Worm (Caenorhabditis elegans) whole organism, late embryonic: ENCODE measurements around the gene cec-4.

ENCODE experiments used
- C38D4.7 ChIP-seq: fragments of 200-800 bp; sonication (Bioruptor generic); optimal IDR thresholded peaks from 2 replicates; lab custom pipeline; 2018; ENCODE audit warnings: mild to moderate bottlenecking, missing genetic modification characterization, moderate library complexity, missing compliant biosample characterization
- ama-1 ChIP-seq: fragments of 150-350 bp; optimal IDR thresholded peaks from 2 replicates; lab custom pipeline; 2014
- ceh-31 ChIP-seq: sonication (generic microtip); optimal IDR thresholded peaks from 2 replicates; lab custom pipeline; 2016; ENCODE audit warnings: missing genetic modification characterization, missing compliant biosample characterization
- dve-1 ChIP-seq: sonication (generic microtip); optimal IDR thresholded peaks from 2 replicates; lab custom pipeline; 2017; ENCODE audit warnings: antibody characterized with exemption, mild to moderate bottlenecking, missing genetic modification characterization, missing compliant biosample characterization
- hlh-13 ChIP-seq: fragments of 200-800 bp; sonication (Bioruptor generic); optimal IDR thresholded peaks from 2 replicates; lab custom pipeline; 2018; ENCODE audit warnings: mild to moderate bottlenecking, missing genetic modification characterization, missing compliant biosample characterization
- pha-4 ChIP-seq: fragments of 150-350 bp; optimal IDR thresholded peaks from 2 replicates; lab custom pipeline; 2018; ENCODE audit warnings: missing biosample characterization, missing genetic modification reagents, missing genetic modification characterization
- pqm-1 ChIP-seq: sonication (generic microtip); optimal IDR thresholded peaks from 2 replicates; lab custom pipeline; 2016; ENCODE audit warnings: missing genetic modification characterization, missing compliant biosample characterization
- syd-9 ChIP-seq: sonication (generic microtip); optimal IDR thresholded peaks from 2 replicates; lab custom pipeline; 2016; ENCODE audit warnings: mild to moderate bottlenecking, missing genetic modification characterization, moderate library complexity, missing compliant biosample characterization

ce11 chrIV:7558653-7559052 is 16.9 kb upstream of the cec-4 start:
- TF ChIP-seq syd-9 (tag; lab: Kevin White, UChicago): no peak
- TF ChIP-seq pqm-1 (tag; lab: Kevin White, UChicago): no peak
- TF ChIP-seq dve-1 (tag; lab: Kevin White, UChicago): no peak
- no peak for TF ChIP-seq C38D4.7 (GFP tag; lab: Kevin White, UChicago)
- no peak for TF ChIP-seq pha-4
- no peak for TF ChIP-seq hlh-13
- no peak for TF ChIP-seq ceh-31
- no peak for TF ChIP-seq ama-1 (lab: Kevin White, UChicago)
